Fruit fly (Drosophila melanogaster): ENCODE data around the gene CG15011.

DNA sequence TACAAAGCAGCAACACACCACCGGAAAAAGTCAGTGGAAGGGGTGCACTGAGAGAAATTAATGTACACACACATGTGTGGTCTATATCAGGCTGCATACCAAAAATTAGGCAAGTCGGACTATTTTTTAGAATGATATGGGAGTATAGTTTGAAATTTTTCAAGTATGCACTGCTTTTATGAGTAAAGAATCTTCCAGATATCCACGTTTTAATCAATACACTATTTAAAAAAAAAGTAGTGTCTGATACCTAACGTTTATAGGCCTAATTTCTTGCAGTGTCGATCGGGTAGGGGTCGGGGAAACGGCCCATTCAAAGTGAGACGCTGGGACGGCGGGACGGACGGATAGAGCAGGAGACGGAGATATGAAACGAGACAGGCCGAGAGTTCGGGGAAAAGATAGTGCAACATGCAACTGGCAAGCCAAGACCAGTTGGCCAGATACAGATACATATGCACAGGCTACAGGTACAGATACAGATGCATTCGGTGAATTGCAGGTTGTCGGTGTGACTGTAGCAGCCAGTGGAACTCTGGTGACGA is 28.5 kb downstream of the CG15011 start:
- TF ChIP-seq CG15710 (tag; optimal IDR thresholded peaks at IDR 0.05) (peak; percentile 94), fd96Ca (GFP tag; IDR thresholded peaks at IDR 0.05) (peak; percentile 89), CG32121 (GFP tag; IDR thresholded peaks at IDR 0.05) (peak; percentile 92), CG14655 (GFP tag; optimal IDR thresholded peaks at IDR 0.05) (peak; percentile 95), CG10348 (GFP tag; IDR thresholded peaks at IDR 0.05) (peak; percentile 70)

Measured in whole organism, pupa.